Fruit fly (Drosophila melanogaster): ENCODE measurements around the gene CG14151.
A peak's percentile ranks its signal among the peaks of the same experiment; 100 is the strongest.

Gene CG14151

DNA sequence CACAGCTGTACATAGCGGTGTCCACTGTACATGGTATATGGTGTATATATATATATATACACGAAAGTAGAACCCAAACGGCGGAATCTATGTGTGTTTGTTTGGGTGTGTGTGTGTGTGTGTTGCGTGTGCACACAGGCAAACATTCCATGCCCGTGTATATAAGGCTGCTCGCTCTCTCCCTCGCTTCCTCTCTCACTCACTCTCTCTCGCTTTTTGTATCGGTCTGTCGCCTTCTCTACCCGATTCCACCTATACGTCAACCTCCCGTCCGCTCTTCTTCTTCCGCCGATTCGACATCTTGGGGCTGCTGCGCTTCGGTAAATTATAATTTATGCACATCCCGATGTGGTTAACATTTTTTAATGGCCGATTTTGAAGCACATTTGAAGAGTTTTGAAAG, 45.9 kb upstream of the CG14151 start:
- TF ChIP-seq gro (GFP tag; optimal IDR thresholded peaks at IDR 0.05) (no peak), Usf (GFP tag; optimal IDR thresholded peaks at IDR 0.05) (no peak), CG12236 (GFP tag; optimal IDR thresholded peaks at IDR 0.05) (no peak), lov (optimal IDR thresholded peaks at IDR 0.05) (no peak), lov (GFP tag; IDR thresholded peaks at IDR 0.05) (no peak), CG2199 (GFP tag; IDR thresholded peaks at IDR 0.05) (peak; percentile 42; the same call in 1 of the 3 replicates), HHEX (GFP tag; optimal IDR thresholded peaks at IDR 0.05) (peak; percentile 15), Hsf (GFP tag; optimal IDR thresholded peaks at IDR 0.05) (no peak), sens (GFP tag) (peak; percentile 89), usp (GFP tag; optimal IDR thresholded peaks at IDR 0.05) (no peak), CG4360 (GFP tag; IDR thresholded peaks at IDR 0.05) (0 out of 2 replicates have a peak, but pooled peaks have one; percentile 41), CG1233 (GFP tag; optimal IDR thresholded peaks at IDR 0.05) (no peak), row (GFP tag; IDR thresholded peaks at IDR 0.05) (no peak), sd (tag; optimal IDR thresholded peaks at IDR 0.05) (peak; percentile 80), pros (GFP tag; optimal IDR thresholded peaks at IDR 0.05) (peak; percentile 16), zf30C (GFP tag; optimal IDR thresholded peaks at IDR 0.05) (no peak), stwl (tag; optimal IDR thresholded peaks at IDR 0.05) (peak; percentile 2), CG10431 (GFP tag; optimal IDR thresholded peaks at IDR 0.05) (no peak), ssp (GFP tag; IDR thresholded peaks at IDR 0.05) (no peak), ab (GFP tag; optimal IDR thresholded peaks at IDR 0.05) (no peak), CG2678 (tag; optimal IDR thresholded peaks at IDR 0.05) (no peak), CG10321 (GFP tag; IDR thresholded peaks at IDR 0.05) (no peak), Atf6 (GFP tag; IDR thresholded peaks at IDR 0.05) (no peak), CG16779 (GFP tag; IDR thresholded peaks at IDR 0.05) (no peak), CG42726 (GFP tag; IDR thresholded peaks at IDR 0.05; ENCODE audit: partially characterized antibody) (no peak), chinmo (GFP tag; IDR thresholded peaks at IDR 0.05; ENCODE audit: partially characterized antibody) (0 out of 4 replicates have a peak, but pooled peaks have one; percentile 65), Sox102F (GFP tag; optimal IDR thresholded peaks at IDR 0.05) (no peak), Dll (GFP tag; IDR thresholded peaks at IDR 0.05; ENCODE audit: partially characterized antibody) (0 out of 4 replicates have a peak, but pooled peaks have one; percentile 41), CG7987 (GFP tag; optimal IDR thresholded peaks at IDR 0.05) (no peak), CG14014 (GFP tag; IDR thresholded peaks at IDR 0.05) (no peak), fd3F (GFP tag; optimal IDR thresholded peaks at IDR 0.05) (no peak), gt (GFP tag; IDR thresholded peaks at IDR 0.05) (no peak), Med (GFP tag) (peak; percentile 39), rib (GFP tag; IDR thresholded peaks at IDR 0.05) (0 out of 2 replicates have a peak, but pooled peaks have one; percentile 23), repo (GFP tag; optimal IDR thresholded peaks at IDR 0.05) (no peak), crp (GFP tag; optimal IDR thresholded peaks at IDR 0.05) (no peak), tll (GFP tag; optimal IDR thresholded peaks at IDR 0.05) (peak in 1 of 2 experiments; percentile 26), Nf-YC (tag; optimal IDR thresholded peaks at IDR 0.05) (peak; percentile 17), CG12769 (tag; optimal IDR thresholded peaks at IDR 0.05) (peak; percentile 58), CG17385 (GFP tag; optimal IDR thresholded peaks at IDR 0.05) (peak; percentile 88), CG10979 (tag; optimal IDR thresholded peaks at IDR 0.05) (no peak), Adf1 (GFP tag; IDR thresholded peaks at IDR 0.05) (peak; percentile 21; the same call in 1 of the 2 replicates), crol (GFP tag; IDR thresholded peaks at IDR 0.05) (peak; percentile 70), HLHmδ (GFP tag; optimal IDR thresholded peaks at IDR 0.05) (peak; percentile 24), Drgx (GFP tag; IDR thresholded peaks at IDR 0.05) (0 out of 2 replicates have a peak, but pooled peaks have one; percentile 12), B-H2 (GFP tag; optimal IDR thresholded peaks at IDR 0.05) (no peak), CG10366 (GFP tag; IDR thresholded peaks at IDR 0.05) (no peak), gcm (GFP tag; optimal IDR thresholded peaks at IDR 0.05) (no peak), CG33557 (GFP tag; optimal IDR thresholded peaks at IDR 0.05) (peak; percentile 13), Sox100B (GFP tag; optimal IDR thresholded peaks at IDR 0.05) (no peak), gem (tag; optimal IDR thresholded peaks at IDR 0.05) (no peak)
